Worm (Caenorhabditis elegans) whole organism, young adult: ENCODE data around the gene T24A6.7.
A peak's percentile ranks its signal among the peaks of the same experiment; 100 is the strongest.
"Not testable (repeated sequence)": the region's sequence is repeated elsewhere in the genome, so short reads cannot be mapped to it uniquely, and the experiment has no call there.

Experiments used
- B0261.1 ChIP-seq: sonication (generic microtip); optimal IDR thresholded peaks from 2 replicates; lab custom pipeline; 2016; ENCODE audit warnings: mild to moderate bottlenecking, missing genetic modification characterization, moderate library complexity, missing compliant biosample characterization
- F22D6.2 ChIP-seq: sonication (generic microtip); optimal IDR thresholded peaks from 2 replicates; lab custom pipeline; 2016; ENCODE audit warnings: mild to moderate bottlenecking, missing genetic modification characterization, missing compliant biosample characterization
- F23B12.7 ChIP-seq: sonication (generic microtip); optimal IDR thresholded peaks from 2 replicates; lab custom pipeline; 2017; ENCODE audit warnings: missing genetic modification characterization, mild to moderate bottlenecking, missing compliant biosample characterization, antibody characterized with exemption, moderate library complexity; ENCODE audit not compliant: insufficient read depth
- F37B4.10 ChIP-seq: fragments of 200-800 bp; sonication (Bioruptor generic); IDR thresholded peaks from 2 replicates; pipeline ENCODE4 v1.3.6; 2022; ENCODE audit warnings: missing genetic modification characterization, missing compliant biosample characterization
- F39B2.1 ChIP-seq: fragments of 200-800 bp; sonication (Bioruptor generic); IDR thresholded peaks from 2 replicates; pipeline ENCODE4 v1.3.6; 2022; ENCODE audit warnings: missing genetic modification reagents, missing genetic modification characterization, missing compliant biosample characterization
- Y53G8AR.9 ChIP-seq: fragments of 200-800 bp; sonication (Bioruptor generic); conservative IDR thresholded peaks from 2 replicates; pipeline ENCODE4 v1.3.6; 2022; ENCODE audit warnings: missing genetic modification reagents, missing genetic modification characterization, missing compliant biosample characterization
- Y56A3A.18 ChIP-seq: fragments of 200-800 bp; sonication (Bioruptor generic); IDR thresholded peaks from 2 replicates; pipeline ENCODE4 v1.3.6; 2022; ENCODE audit warnings: missing genetic modification reagents, missing genetic modification characterization, missing compliant biosample characterization
- aptf-3 ChIP-seq: fragments of 200-800 bp; sonication (Bioruptor generic); IDR thresholded peaks from 2 replicates; pipeline ENCODE4 v1.3.6; 2022; ENCODE audit warnings: missing genetic modification characterization, missing compliant biosample characterization
- attf-5 ChIP-seq: fragments of 200-800 bp; sonication (Bioruptor generic); optimal IDR thresholded peaks from 2 replicates; lab custom pipeline; 2018; ENCODE audit warnings: mild to moderate bottlenecking, missing genetic modification characterization, missing compliant biosample characterization
- attf-6 ChIP-seq: fragments of 200-800 bp; sonication (Bioruptor generic); IDR thresholded peaks from 2 replicates; pipeline ENCODE4 v1.3.6; 2022; ENCODE audit warnings: missing genetic modification reagents, missing genetic modification characterization, missing compliant biosample characterization
- ceh-27 ChIP-seq: fragments of 200-800 bp; sonication (Bioruptor generic); optimal IDR thresholded peaks from 2 replicates; lab custom pipeline; 2018; ENCODE audit warnings: mild to moderate bottlenecking, missing genetic modification characterization, moderate library complexity, missing compliant biosample characterization
- ceh-58 ChIP-seq: fragments of 200-800 bp; sonication (Bioruptor generic); IDR thresholded peaks from 2 replicates; pipeline ENCODE4 v1.3.6; 2022; ENCODE audit warnings: missing genetic modification characterization, missing compliant biosample characterization
- ceh-79 ChIP-seq: sonication (generic microtip); optimal IDR thresholded peaks from 2 replicates; lab custom pipeline; 2017; ENCODE audit warnings: mild to moderate bottlenecking, missing genetic modification characterization, missing compliant biosample characterization
- egl-18 ChIP-seq: fragments of 200-800 bp; sonication (Bioruptor generic); IDR thresholded peaks from 2 replicates; pipeline ENCODE4 v1.3.6; 2022; ENCODE audit warnings: missing genetic modification reagents, missing genetic modification characterization, missing compliant biosample characterization
- egrh-3 ChIP-seq: fragments of 200-800 bp; sonication (Bioruptor generic); IDR thresholded peaks from 2 replicates; pipeline ENCODE4 v1.3.6; 2022; ENCODE audit warnings: missing genetic modification reagents, missing genetic modification characterization, missing compliant biosample characterization
- gei-17 ChIP-seq: fragments of 200-800 bp; sonication (Bioruptor generic); optimal IDR thresholded peaks from 2 replicates; lab custom pipeline; 2018; ENCODE audit warnings: mild to moderate bottlenecking, missing genetic modification characterization, missing compliant biosample characterization
- hlh-26 ChIP-seq: fragments of 200-800 bp; sonication (Bioruptor generic); conservative IDR thresholded peaks from 2 replicates; pipeline ENCODE4 v1.3.6; 2022; ENCODE audit warnings: missing genetic modification reagents, missing genetic modification characterization, missing compliant biosample characterization
- hmg-1.2 ChIP-seq: fragments of 200-800 bp; sonication (Bioruptor generic); IDR thresholded peaks from 2 replicates; pipeline ENCODE4 v1.3.6; 2022; ENCODE audit warnings: missing genetic modification reagents, missing genetic modification characterization, missing compliant biosample characterization
- hsf-1 ChIP-seq: fragments of 200-800 bp; sonication (Bioruptor generic); IDR thresholded peaks from 2 replicates; pipeline ENCODE4 v1.3.6; 2022; ENCODE audit warnings: missing genetic modification reagents, missing genetic modification characterization, missing compliant biosample characterization
- mes-4 ChIP-seq: sonication (generic microtip); optimal IDR thresholded peaks from 2 replicates; lab custom pipeline; 2016; ENCODE audit warnings: missing genotype, missing genetic modification characterization, missing compliant biosample characterization
- nfya-1 ChIP-seq: sonication (generic microtip); optimal IDR thresholded peaks from 2 replicates; lab custom pipeline; 2017; ENCODE audit warnings: antibody characterized with exemption, missing compliant biosample characterization, missing genetic modification characterization, borderline replicate concordance; ENCODE audit not compliant: insufficient read depth
- nhr-80 ChIP-seq: sonication (generic microtip); optimal IDR thresholded peaks from 2 replicates; lab custom pipeline; 2016; ENCODE audit warnings: missing genetic modification characterization, missing compliant biosample characterization
- rpc-1 ChIP-seq, 2 experiments: fragments of 150-350 bp in 1 of 2; sonication (generic microtip) in 1 of 2; optimal IDR thresholded peaks; 2 replicates each; lab custom pipeline; 2014 to 2018; ENCODE audit warnings: missing biosample characterization in 1 of 2, missing genetic modification characterization in 1 of 2, missing genetic modification reagents in 1 of 2, missing genotype in 1 of 2
- sea-2 ChIP-seq: fragments of 200-800 bp; sonication (Bioruptor generic); IDR thresholded peaks from 2 replicates; pipeline ENCODE4 v1.3.6; 2022; ENCODE audit warnings: missing genetic modification characterization, missing compliant biosample characterization
- snpc-3.4 ChIP-seq: sonication (generic microtip); optimal IDR thresholded peaks from 2 replicates; lab custom pipeline; 2017; ENCODE audit warnings: missing genetic modification characterization, mild to moderate bottlenecking, missing compliant biosample characterization, antibody characterized with exemption, moderate library complexity, missing genotype, missing genetic modification reagents
- unc-130 ChIP-seq: sonication (generic microtip); optimal IDR thresholded peaks from 2 replicates; lab custom pipeline; 2016; ENCODE audit warnings: missing genetic modification reagents, missing genetic modification characterization, missing compliant biosample characterization
- zfh-2 ChIP-seq: fragments of 200-800 bp; sonication (Bioruptor generic); conservative IDR thresholded peaks from 2 replicates; pipeline ENCODE4 v1.3.6; 2022; ENCODE audit warnings: missing genetic modification reagents, missing genetic modification characterization, missing compliant biosample characterization
- zim-3 ChIP-seq: sonication (generic microtip); optimal IDR thresholded peaks from 2 replicates; lab custom pipeline; 2017; ENCODE audit warnings: mild to moderate bottlenecking, missing genetic modification characterization, moderate library complexity, missing compliant biosample characterization
- ztf-25 ChIP-seq: fragments of 200-800 bp; sonication (Bioruptor generic); IDR thresholded peaks from 2 replicates; pipeline ENCODE4 v1.3.6; 2022; ENCODE audit warnings: missing genetic modification reagents, missing genetic modification characterization, missing compliant biosample characterization

Gene T24A6.7

ce11 chrV:3554869-3555268, 29.8 kb downstream of the T24A6.7 start, which contains the start of gene grl-29:
Gene grl-29 (minus strand): TSS chrV:3555236.
- TF ChIP-seq egrh-3 (GFP tag; lab: Robert Waterston, UW) (peak; percentile 74; the same call in 1 of the 2 replicates), F23B12.7 (no peak), zfh-2 (peak; percentile 85)

- TF ChIP-seq sea-2 (GFP tag; lab: Robert Waterston, UW): no peak
- no peak for TF ChIP-seq Y56A3A.18
- TF ChIP-seq ceh-27 (GFP tag; lab: Kevin White, UChicago): no peak
- TF ChIP-seq egrh-3 (GFP tag; lab: Robert Waterston, UW): no peak
- TF ChIP-seq ztf-25 (GFP tag; lab: Robert Waterston, UW): no peak
- no peak for TF ChIP-seq F37B4.10
- TF ChIP-seq mes-4 (tag; lab: Kevin White, UChicago): no peak
- no peak for TF ChIP-seq egl-18
- TF ChIP-seq nfya-1 (tag; lab: Kevin White, UChicago): no peak
- TF ChIP-seq nhr-80 (tag; lab: Kevin White, UChicago): no peak
- TF ChIP-seq attf-6 (GFP tag; lab: Robert Waterston, UW): no peak
- TF ChIP-seq hlh-26 (GFP tag; lab: Robert Waterston, UW): no peak
- no peak for TF ChIP-seq aptf-3 (GFP tag; lab: Robert Waterston, UW)
- TF ChIP-seq F22D6.2 (tag; lab: Kevin White, UChicago): no peak
These were observed 30.9 kb downstream of the T24A6.7 start, which contains the start of gene grl-30 for ce11 chrV:3555986-3556385. Gene grl-30 (plus strand): TSS chrV:3556286.

ce11 chrV:3557422-3557821, 32.4 kb downstream of the T24A6.7 start, which contains the start of gene grl-31:
Gene grl-31 (minus strand): TSS chrV:3557778.
- TF ChIP-seq B0261.1 (tag; lab: Kevin White, UChicago) (no peak), attf-5 (GFP tag; lab: Kevin White, UChicago) (no peak), gei-17 (GFP tag; lab: Kevin White, UChicago) (no peak), zfh-2 (peak; percentile 59), rpc-1 (optimal IDR thresholded peaks at IDR 0.05; lab: Kevin White, UChicago) (no peak), rpc-1 (tag; optimal IDR thresholded peaks at IDR 0.05; lab: Kevin White, UChicago) (no peak)
- TF ChIP-seq, all 124 proteins: peak for 1

ce11 chrV:3558744-3559143, 33.7 kb downstream of the T24A6.7 start, which contains the start of gene T24A6.1:
Gene T24A6.1 (plus strand): TSS chrV:3559044.
- TF ChIP-seq snpc-3.4 (tag; lab: Kevin White, UChicago); ceh-79 (tag; lab: Kevin White, UChicago); attf-6 (GFP tag; lab: Robert Waterston, UW): not testable (repeated sequence)
- TF ChIP-seq, all 124 proteins: peak for 0; not testable (repeated sequence) for 124

- TF ChIP-seq hsf-1: peak; percentile 52; the same call in 1 of the 2 replicates
These were observed 34.6 kb downstream of the T24A6.7 start for ce11 chrV:3559704-3560103.

- TF ChIP-seq F39B2.1, Y53G8AR.9, hmg-1.2: not testable (repeated sequence)
These were observed 37.8 kb downstream of the T24A6.7 start, which contains the start of gene T24A6.16 for ce11 chrV:3562824-3563223. Gene T24A6.16 (minus strand): TSS chrV:3562924.

ce11 chrV:3564335-3564734, 39.3 kb downstream of the T24A6.7 start, which contains the start of gene T24A6.17:
Gene T24A6.17 (minus strand): TSS chrV:3564435.
- TF ChIP-seq zim-3 (tag; lab: Kevin White, UChicago); ceh-58 (GFP tag; lab: Robert Waterston, UW); unc-130 (GFP tag; lab: Kevin White, UChicago): not testable (repeated sequence)
